Worm (Caenorhabditis elegans) whole organism, young adult: Measurements from ENCODE around the gene rips-1.

Experiments used
- F39B2.1 ChIP-seq: fragments of 200-800 bp; sonication (Bioruptor generic); IDR thresholded peaks from 2 replicates; pipeline ENCODE4 v1.3.6; 2022; ENCODE audit warnings: missing genetic modification reagents, missing genetic modification characterization, missing compliant biosample characterization
- dpff-1 ChIP-seq: sonication (generic microtip); optimal IDR thresholded peaks from 2 replicates; lab custom pipeline; 2017; ENCODE audit warnings: mild to moderate bottlenecking, missing genetic modification characterization, missing compliant biosample characterization
- madf-3 ChIP-seq: fragments of 200-800 bp; sonication (Bioruptor generic); IDR thresholded peaks from 2 replicates; pipeline ENCODE4 v1.3.6; 2022; ENCODE audit warnings: missing genetic modification reagents, missing genetic modification characterization, missing compliant biosample characterization
- mxl-1 ChIP-seq: sonication (generic microtip); optimal IDR thresholded peaks from 2 replicates; lab custom pipeline; 2016; ENCODE audit warnings: missing genetic modification characterization, missing compliant biosample characterization
- ztf-22 ChIP-seq: fragments of 200-800 bp; sonication (Bioruptor generic); optimal IDR thresholded peaks from 2 replicates; lab custom pipeline; 2018; ENCODE audit warnings: mild to moderate bottlenecking, missing genetic modification characterization, moderate library complexity, missing compliant biosample characterization

ce11 chrV:3789770-3790169 is 17.9 kb downstream of the rips-1 start, which contains the start of gene R08F11.7:
- TF ChIP-seq madf-3 (GFP tag; lab: Robert Waterston, UW) (no peak), mxl-1 (no peak), ztf-22 (GFP tag; lab: Kevin White, UChicago) (no peak), F39B2.1 (GFP tag; lab: Robert Waterston, UW) (no peak), dpff-1 (tag; lab: Kevin White, UChicago) (no peak)
